Fruit fly (Drosophila melanogaster) whole organism, wandering third instar larva: ENCODE measurements around the gene CG11560.

Experiments
- Abd-B ChIP-seq: fragments of >200 bp; optimal IDR thresholded peaks from 2 replicates; lab custom pipeline; 2017; ENCODE audit warnings: missing biosample characterization, missing genetic modification characterization
- CG32264 ChIP-seq: fragments of 200-800 bp; sonication (Bioruptor generic); optimal IDR thresholded peaks from 2 replicates; lab custom pipeline; 2016; ENCODE audit warnings: missing biosample characterization, missing genetic modification characterization
- CG9705 ChIP-seq: fragments of 200-800 bp; sonication (Bioruptor generic); optimal IDR thresholded peaks from 2 replicates; lab custom pipeline; 2018; ENCODE audit warnings: missing biosample characterization, mild to moderate bottlenecking, missing genetic modification characterization
- CrebA ChIP-seq: fragments of 200-800 bp; sonication (Bioruptor generic); optimal IDR thresholded peaks from 2 replicates; lab custom pipeline; 2016; ENCODE audit warnings: missing biosample characterization, mild to moderate bottlenecking, missing genetic modification characterization, borderline replicate concordance
- Dfd ChIP-seq: fragments of >200 bp; optimal IDR thresholded peaks from 2 replicates; lab custom pipeline; 2017; ENCODE audit warnings: missing biosample characterization, missing genetic modification characterization
- Dif ChIP-seq: fragments of 200-275, 200-300 bp; sonication (Bioruptor generic); optimal IDR thresholded peaks from 2 replicates; lab custom pipeline; 2018; ENCODE audit warnings: missing biosample characterization, missing genetic modification characterization; ENCODE audit not compliant: partially characterized antibody
- GATAd ChIP-seq: sonication (Bioruptor generic); optimal IDR thresholded peaks from 2 replicates; lab custom pipeline; 2016; ENCODE audit warnings: missing biosample characterization, missing genetic modification characterization
- HLH106 ChIP-seq: fragments of 200-800 bp; optimal IDR thresholded peaks from 3 replicates; lab custom pipeline; 2019; ENCODE audit warnings: missing biosample characterization, mild to moderate bottlenecking, missing genetic modification characterization, moderate library complexity
- Hnf4 ChIP-seq: fragments of 200-800 bp; sonication (Bioruptor generic); optimal IDR thresholded peaks from 2 replicates; lab custom pipeline; 2016; ENCODE audit warnings: missing biosample characterization, mild to moderate bottlenecking, missing genetic modification characterization
- Hr78 ChIP-seq: fragments of >200 bp; optimal IDR thresholded peaks from 2 replicates; lab custom pipeline; 2017; ENCODE audit warnings: missing biosample characterization, missing genetic modification characterization
- Hr83 ChIP-seq: fragments of 200-300 bp; sonication (Bioruptor generic); optimal IDR thresholded peaks from 2 replicates; lab custom pipeline; 2016; ENCODE audit warnings: missing biosample characterization, mild to moderate bottlenecking, missing genetic modification characterization, moderate library complexity; ENCODE audit not compliant: poor library complexity, severe bottlenecking
- Jra ChIP-seq: sonication (Bioruptor generic); optimal IDR thresholded peaks from 2 replicates; lab custom pipeline; 2016; ENCODE audit warnings: missing biosample characterization, missing genetic modification characterization
- Mio ChIP-seq: sonication (Bioruptor generic); optimal IDR thresholded peaks from 2 replicates; lab custom pipeline; 2016; ENCODE audit warnings: missing biosample characterization, missing genetic modification characterization
- Myc ChIP-seq: fragments of >200 bp; optimal IDR thresholded peaks from 2 replicates; lab custom pipeline; 2017
- N ChIP-seq: fragments of >200 bp; optimal IDR thresholded peaks from 2 replicates; lab custom pipeline; 2018; ENCODE audit warnings: missing biosample characterization, missing external identifiers, missing genetic modification characterization
- OdsH ChIP-seq: fragments of 200-800 bp; sonication (Bioruptor generic); optimal IDR thresholded peaks from 2 replicates; lab custom pipeline; 2016; ENCODE audit warnings: missing biosample characterization, mild to moderate bottlenecking, missing genetic modification characterization
- Rel ChIP-seq, 2 experiments: fragments of 200-800 bp; sonication (Bioruptor generic) in 1 of 2; optimal IDR thresholded peaks; 2 replicates in 1 of 2; 3 replicates in 1 of 2; lab custom pipeline; 2016 to 2019; ENCODE audit warnings: mild to moderate bottlenecking in 2 of 2, missing biosample characterization in 2 of 2, missing genetic modification characterization in 2 of 2, moderate library complexity in 1 of 2
- Sp1 ChIP-seq: fragments of 200-800 bp; sonication (Bioruptor generic); optimal IDR thresholded peaks from 3 replicates; lab custom pipeline; 2019; ENCODE audit warnings: missing biosample characterization, mild to moderate bottlenecking, missing genetic modification characterization, moderate library complexity
- Vsx2 ChIP-seq: fragments of 200-300, 225-300 bp; sonication (Bioruptor generic); optimal IDR thresholded peaks from 2 replicates; lab custom pipeline; 2018; ENCODE audit warnings: missing biosample characterization, missing genetic modification characterization; ENCODE audit not compliant: partially characterized antibody
- br ChIP-seq: fragments of 200-800 bp; sonication (Bioruptor generic); optimal IDR thresholded peaks from 2 replicates; lab custom pipeline; 2016; ENCODE audit warnings: missing biosample characterization, missing genetic modification characterization
- brk ChIP-seq: fragments of 200-800 bp; sonication (Bioruptor generic); optimal IDR thresholded peaks from 2 replicates; lab custom pipeline; 2016; ENCODE audit warnings: missing biosample characterization, mild to moderate bottlenecking, missing genetic modification characterization
- dmrt93B ChIP-seq: fragments of 200-800 bp; sonication (Bioruptor generic); optimal IDR thresholded peaks from 2 replicates; lab custom pipeline; 2018; ENCODE audit warnings: missing biosample characterization, mild to moderate bottlenecking, missing genetic modification characterization
- dsf ChIP-seq: sonication (Bioruptor generic); optimal IDR thresholded peaks from 2 replicates; lab custom pipeline; 2016; ENCODE audit warnings: missing biosample characterization, missing genetic modification characterization, borderline replicate concordance
- ey ChIP-seq: fragments of 200-800 bp; sonication (Bioruptor generic); optimal IDR thresholded peaks from 2 replicates; lab custom pipeline; 2016; ENCODE audit warnings: missing biosample characterization, missing genetic modification characterization
- foxo ChIP-seq, 2 experiments: fragments of 200-800 bp; sonication (Bioruptor generic); optimal IDR thresholded peaks; 2 replicates in 1 of 2; 3 replicates in 1 of 2; lab custom pipeline; 2016 to 2017; ENCODE audit warnings: missing biosample characterization in 2 of 2, missing genetic modification characterization in 2 of 2
- fru ChIP-seq: fragments of 200-800 bp; sonication (Bioruptor generic); optimal IDR thresholded peaks from 3 replicates; lab custom pipeline; 2016; ENCODE audit warnings: missing biosample characterization, mild to moderate bottlenecking, missing genetic modification characterization
- h ChIP-seq: fragments of 200-800 bp; sonication (Bioruptor generic); optimal IDR thresholded peaks from 3 replicates; lab custom pipeline; 2016; ENCODE audit warnings: missing biosample characterization, mild to moderate bottlenecking, missing genetic modification characterization
- jim ChIP-seq: fragments of 175-275, 200-325 bp; sonication (Bioruptor generic); optimal IDR thresholded peaks from 2 replicates; lab custom pipeline; 2016; ENCODE audit warnings: missing biosample characterization, mild to moderate bottlenecking, missing genetic modification characterization
- lola ChIP-seq: fragments of >200 bp; optimal IDR thresholded peaks from 2 replicates; lab custom pipeline; 2017; ENCODE audit warnings: missing biosample characterization, missing genetic modification characterization
- pan ChIP-seq: fragments of >200 bp; optimal IDR thresholded peaks from 2 replicates; lab custom pipeline; 2017
- psq ChIP-seq: fragments of 200-800 bp; sonication (Bioruptor generic); optimal IDR thresholded peaks from 3 replicates; lab custom pipeline; 2017; ENCODE audit warnings: missing biosample characterization, mild to moderate bottlenecking, missing genetic modification characterization, moderate library complexity
- rgr ChIP-seq: fragments of 200-800 bp; sonication (Bioruptor generic); optimal IDR thresholded peaks from 3 replicates; lab custom pipeline; 2016; ENCODE audit warnings: missing biosample characterization, mild to moderate bottlenecking, missing genetic modification characterization
- sage ChIP-seq: fragments of 200-800 bp; sonication (Bioruptor generic); optimal IDR thresholded peaks from 2 replicates; lab custom pipeline; 2016; ENCODE audit warnings: missing biosample characterization, mild to moderate bottlenecking, missing genetic modification characterization
- sv ChIP-seq: fragments of 200-800 bp; sonication (Bioruptor generic); optimal IDR thresholded peaks from 3 replicates; lab custom pipeline; 2016; ENCODE audit warnings: missing biosample characterization, missing genetic modification characterization
- tai ChIP-seq: sonication (Bioruptor generic); optimal IDR thresholded peaks from 2 replicates; lab custom pipeline; 2016; ENCODE audit warnings: missing biosample characterization, missing genetic modification characterization
- usp ChIP-seq: fragments of >200 bp; optimal IDR thresholded peaks from 2 replicates; lab custom pipeline; 2017; ENCODE audit warnings: missing biosample characterization, missing genetic modification characterization
- woc ChIP-seq: sonication (Bioruptor generic); optimal IDR thresholded peaks from 2 replicates; lab custom pipeline; 2016; ENCODE audit warnings: missing biosample characterization, mild to moderate bottlenecking, missing genetic modification characterization

CG11560 gene

DNA sequence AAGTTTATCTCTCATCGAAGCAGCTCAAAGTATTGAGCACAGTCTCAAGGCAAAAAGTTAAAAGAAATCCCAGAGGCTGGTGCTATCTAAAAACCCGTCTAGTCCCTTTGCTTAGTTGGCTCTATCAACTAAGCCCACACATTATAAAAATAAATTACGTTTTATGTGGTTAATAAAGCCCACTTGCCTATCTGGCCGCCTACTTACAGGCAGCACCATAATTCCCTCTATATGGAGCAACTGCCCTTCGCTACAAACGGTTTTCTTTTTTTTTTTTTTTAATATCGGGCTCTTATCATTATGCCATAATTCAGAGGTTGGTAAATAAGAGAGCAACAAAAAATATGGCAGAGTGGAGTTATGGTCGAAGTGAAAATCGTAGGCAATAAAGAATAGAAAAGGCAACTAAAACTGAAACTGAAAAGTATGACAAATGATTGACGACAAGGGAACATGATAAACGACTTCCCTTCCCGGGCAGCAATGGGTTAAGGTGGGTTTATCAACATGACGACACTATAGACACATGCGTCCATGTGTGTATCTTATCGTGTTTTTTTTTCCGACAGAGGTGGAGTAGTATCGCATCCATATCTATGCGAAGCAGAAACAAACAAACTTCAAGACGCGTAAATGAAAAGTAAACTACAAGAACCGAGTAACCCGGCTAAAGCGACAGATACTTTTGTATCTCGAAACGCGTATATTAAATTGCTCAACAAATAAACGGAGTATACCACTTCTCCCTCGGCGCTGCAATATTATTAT lies 41.1 kb upstream of the CG11560 start:
- TF ChIP-seq Rel (GFP tag; optimal IDR thresholded peaks at IDR 0.05; lab: Kevin White, UChicago) (no peak), Rel (tag; optimal IDR thresholded peaks at IDR 0.05; lab: Kevin White, UChicago) (no peak), br (GFP tag; lab: Kevin White, UChicago) (no peak), psq (GFP tag; lab: Kevin White, UChicago) (no peak), foxo (GFP tag; optimal IDR thresholded peaks at IDR 0.05; lab: Kevin White, UChicago) (no peak), Vsx2 (GFP tag; lab: Kevin White, UChicago) (no peak), GATAd (GFP tag; lab: Kevin White, UChicago) (no peak), OdsH (GFP tag; lab: Kevin White, UChicago) (no peak), sv (no peak), sage (GFP tag; lab: Kevin White, UChicago) (no peak), rgr (GFP tag; lab: Kevin White, UChicago) (no peak)

- TF ChIP-seq sage (GFP tag; lab: Kevin White, UChicago), result no peak
- no peak for TF ChIP-seq Dfd (GFP tag; lab: Kevin White, UChicago)
- peak; percentile 8 for TF ChIP-seq CrebA (GFP tag; lab: Kevin White, UChicago)
- no peak for TF ChIP-seq sv
- TF ChIP-seq fru, result peak; percentile 18
- TF ChIP-seq Mio (GFP tag; lab: Kevin White, UChicago), result no peak
- no peak for TF ChIP-seq Hnf4 (GFP tag; lab: Kevin White, UChicago)
- peak; percentile 9 for TF ChIP-seq Sp1
- TF ChIP-seq Abd-B (GFP tag; lab: Kevin White, UChicago), result no peak
- no peak for TF ChIP-seq HLH106 (tag; lab: Kevin White, UChicago)
- no peak for TF ChIP-seq N (GFP tag; lab: Kevin White, UChicago)
- no peak for TF ChIP-seq jim (GFP tag; lab: Kevin White, UChicago)
- no peak for TF ChIP-seq tai (GFP tag; lab: Kevin White, UChicago)
- no peak for TF ChIP-seq foxo (GFP tag; optimal IDR thresholded peaks at IDR 0.05; lab: Kevin White, UChicago)
- TF ChIP-seq usp (GFP tag; lab: Kevin White, UChicago), result no peak
- peak; percentile 10 for TF ChIP-seq h (GFP tag; lab: Kevin White, UChicago)
- no peak for TF ChIP-seq ey (GFP tag; lab: Kevin White, UChicago)
- no peak for TF ChIP-seq pan (lab: Kevin White, UChicago)
- no peak for TF ChIP-seq CG32264
- no peak for TF ChIP-seq Rel (GFP tag; optimal IDR thresholded peaks at IDR 0.05; lab: Kevin White, UChicago)
- TF ChIP-seq Rel (tag; optimal IDR thresholded peaks at IDR 0.05; lab: Kevin White, UChicago), result peak; percentile 80
- peak; percentile 25 for TF ChIP-seq CG9705
- peak; percentile 47 for TF ChIP-seq psq (GFP tag; lab: Kevin White, UChicago)
- TF ChIP-seq Hr78 (GFP tag; lab: Kevin White, UChicago), result no peak
- no peak for TF ChIP-seq rgr (GFP tag; lab: Kevin White, UChicago)
- TF ChIP-seq woc (GFP tag; lab: Kevin White, UChicago), result no peak
- TF ChIP-seq lola (GFP tag; lab: Kevin White, UChicago), result no peak
Observed at dm6 chr3L:12079319-12079933, 40.4 kb upstream of the CG11560 start.

DNA sequence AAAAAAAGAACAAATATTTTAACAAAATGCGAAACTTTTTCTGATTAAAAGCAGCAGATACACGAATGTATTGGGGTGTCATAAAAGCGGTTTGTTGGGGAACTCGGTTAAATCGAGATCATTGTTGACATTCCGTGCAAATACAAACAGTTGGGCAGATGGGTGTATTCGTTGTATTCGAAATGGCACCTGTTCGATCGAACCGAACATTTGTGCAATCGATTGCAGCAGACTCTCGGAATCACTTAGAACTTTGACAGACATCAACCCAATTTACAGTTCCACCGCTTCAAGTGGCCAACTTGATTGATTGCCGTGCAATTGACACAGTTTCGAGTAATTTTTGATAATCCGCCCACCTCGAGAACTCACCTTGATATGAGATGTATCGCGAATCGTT lies 39.4 kb upstream of the CG11560 start:
- no peak for TF ChIP-seq CG32264
- TF ChIP-seq brk (GFP tag; lab: Kevin White, UChicago), result no peak
- peak; percentile 64 for TF ChIP-seq Hr83
- no peak for TF ChIP-seq ey (GFP tag; lab: Kevin White, UChicago)
- TF ChIP-seq sv, result no peak
- TF ChIP-seq psq (GFP tag; lab: Kevin White, UChicago), result no peak
- TF ChIP-seq Vsx2 (GFP tag; lab: Kevin White, UChicago), result no peak
- TF ChIP-seq usp (GFP tag; lab: Kevin White, UChicago), result no peak
- no peak for TF ChIP-seq Abd-B (GFP tag; lab: Kevin White, UChicago)
- no peak for TF ChIP-seq br (GFP tag; lab: Kevin White, UChicago)
- TF ChIP-seq rgr (GFP tag; lab: Kevin White, UChicago), result peak; percentile 63
- no peak for TF ChIP-seq Dif (GFP tag; lab: Kevin White, UChicago)
- TF ChIP-seq N (GFP tag; lab: Kevin White, UChicago), result no peak
- no peak for TF ChIP-seq Dfd (GFP tag; lab: Kevin White, UChicago)
- TF ChIP-seq GATAd (GFP tag; lab: Kevin White, UChicago), result no peak
- TF ChIP-seq OdsH (GFP tag; lab: Kevin White, UChicago), result peak; percentile 7
- TF ChIP-seq jim (GFP tag; lab: Kevin White, UChicago), result no peak
- no peak for TF ChIP-seq pan (lab: Kevin White, UChicago)
- no peak for TF ChIP-seq Myc (lab: Kevin White, UChicago)
- TF ChIP-seq foxo (GFP tag; optimal IDR thresholded peaks at IDR 0.05; lab: Kevin White, UChicago), result peak in 1 of 2 experiments; percentile 18
- no peak for TF ChIP-seq woc (GFP tag; lab: Kevin White, UChicago)
- TF ChIP-seq Hnf4 (GFP tag; lab: Kevin White, UChicago), result peak; percentile 12
- no peak for TF ChIP-seq CrebA (GFP tag; lab: Kevin White, UChicago)
- no peak for TF ChIP-seq HLH106 (tag; lab: Kevin White, UChicago)
- no peak for TF ChIP-seq lola (GFP tag; lab: Kevin White, UChicago)
- TF ChIP-seq sage (GFP tag; lab: Kevin White, UChicago), result no peak
- TF ChIP-seq Sp1, result no peak
- no peak for TF ChIP-seq Hr78 (GFP tag; lab: Kevin White, UChicago)
- TF ChIP-seq tai (GFP tag; lab: Kevin White, UChicago), result peak; percentile 15
- no peak for TF ChIP-seq Rel (GFP tag; optimal IDR thresholded peaks at IDR 0.05; lab: Kevin White, UChicago)
- TF ChIP-seq Rel (tag; optimal IDR thresholded peaks at IDR 0.05; lab: Kevin White, UChicago), result no peak
- TF ChIP-seq CG9705, result no peak
- TF ChIP-seq Jra (GFP tag; lab: Kevin White, UChicago), result no peak
- TF ChIP-seq dmrt93B (GFP tag; lab: Kevin White, UChicago), result no peak
- peak; percentile 5 for TF ChIP-seq h (GFP tag; lab: Kevin White, UChicago)
- no peak for TF ChIP-seq Mio (GFP tag; lab: Kevin White, UChicago)
- peak; percentile 10 for TF ChIP-seq fru
- TF ChIP-seq dsf (GFP tag; lab: Kevin White, UChicago), result no peak
